Fruit fly (Drosophila melanogaster): ENCODE results near the gene Rpt4.

Gene Rpt4

dm6 chrX:6338738-6339614 lies 47.9 kb upstream of the Rpt4 start (continued):
- TF ChIP-seq ss (GFP tag; optimal IDR thresholded peaks at IDR 0.05): peak; percentile 22 to 46
- TF ChIP-seq CG8319 (GFP tag; optimal IDR thresholded peaks at IDR 0.05): no peak
- TF ChIP-seq CG3032 (tag; optimal IDR thresholded peaks at IDR 0.05): peak; percentile 65
- TF ChIP-seq OdsH (GFP tag; optimal IDR thresholded peaks at IDR 0.05): peak; percentile 54
- no peak for TF ChIP-seq dac (GFP tag; optimal IDR thresholded peaks at IDR 0.05)
- no peak for TF ChIP-seq CG9139 (GFP tag; optimal IDR thresholded peaks at IDR 0.05)
- peak; percentile 79 for TF ChIP-seq CG32006 (GFP tag; optimal IDR thresholded peaks at IDR 0.05)
- TF ChIP-seq CG34406 (GFP tag; optimal IDR thresholded peaks at IDR 0.05): peak; percentile 55
- peak; percentile 40 for TF ChIP-seq Sox15 (GFP tag; optimal IDR thresholded peaks at IDR 0.05)
- TF ChIP-seq Hr39 (GFP tag; optimal IDR thresholded peaks at IDR 0.05): peak; percentile 63
- TF ChIP-seq CG6854 (GFP tag; optimal IDR thresholded peaks at IDR 0.05): no peak
- TF ChIP-seq Eip93F (GFP tag; optimal IDR thresholded peaks at IDR 0.05): no peak
- peak; percentile 56 for TF ChIP-seq CG11294 (GFP tag; IDR thresholded peaks at IDR 0.05)
- peak; percentile 76 for TF ChIP-seq esn (GFP tag; optimal IDR thresholded peaks at IDR 0.05)
- TF ChIP-seq acj6 (GFP tag; optimal IDR thresholded peaks at IDR 0.05): peak; percentile 55
- TF ChIP-seq CG6163 (GFP tag; IDR thresholded peaks at IDR 0.05): peak; percentile 63
- TF ChIP-seq salr (GFP tag; optimal IDR thresholded peaks at IDR 0.05): peak; percentile 20 to 46
- TF ChIP-seq cyc (GFP tag; optimal IDR thresholded peaks at IDR 0.05): peak; percentile 48
- peak; percentile 48 for TF ChIP-seq CG6792 (GFP tag; optimal IDR thresholded peaks at IDR 0.05)
- TF ChIP-seq CG6808 (GFP tag; optimal IDR thresholded peaks at IDR 0.05): peak; percentile 70
- peak; percentile 47; the same call in 2 of the 3 replicates for TF ChIP-seq CG8119 (GFP tag; IDR thresholded peaks at IDR 0.05)
- TF ChIP-seq Blimp-1 (GFP tag; optimal IDR thresholded peaks at IDR 0.05): no peak

dm6 chrX:6337702-6338101 lies 46.7 kb upstream of the Rpt4 start, which contains the start of gene CG3842:
CG3842 (plus strand) TSS chrX:6337762.
- TF ChIP-seq vri (GFP tag; optimal IDR thresholded peaks at IDR 0.05) (peak; percentile 16), CG8319 (GFP tag; optimal IDR thresholded peaks at IDR 0.05) (no peak), svp (GFP tag) (peak; percentile 75)

dm6 chrX:6334945-6335344 lies 43.9 kb upstream of the Rpt4 start:
- TF ChIP-seq svp (GFP tag): no peak

dm6 chrX:6332988-6333719 lies 42.1 kb upstream of the Rpt4 start:
- TF ChIP-seq ss (GFP tag; optimal IDR thresholded peaks at IDR 0.05) (peak; percentile 20 to 38), pdm3 (GFP tag; optimal IDR thresholded peaks at IDR 0.05) (peak; percentile 48), Lpt (GFP tag; optimal IDR thresholded peaks at IDR 0.05) (peak; percentile 41), svp (GFP tag) (peak; percentile 86), dac (GFP tag; optimal IDR thresholded peaks at IDR 0.05) (peak; percentile 34), CG6163 (GFP tag; IDR thresholded peaks at IDR 0.05) (0 out of 3 replicates have a peak, but pooled peaks have one; percentile 21), dsx (GFP tag; optimal IDR thresholded peaks at IDR 0.05; ENCODE audit: poor library complexity, severe bottlenecking) (no peak), eg (GFP tag; IDR thresholded peaks at IDR 0.05) (peak; percentile 35; the same call in 2 of the 3 replicates), CG3032 (tag; optimal IDR thresholded peaks at IDR 0.05) (no peak), lz (GFP tag; optimal IDR thresholded peaks at IDR 0.05) (peak; percentile 26), CG10631 (GFP tag; optimal IDR thresholded peaks at IDR 0.05) (peak; percentile 20), CG15336 (GFP tag; IDR thresholded peaks at IDR 0.05) (peak; percentile 41; the same call in 1 of the 2 replicates), CG34406 (GFP tag; optimal IDR thresholded peaks at IDR 0.05) (peak; percentile 2), Sox102F (GFP tag; optimal IDR thresholded peaks at IDR 0.05) (peak; percentile 23), fd85E (GFP tag; optimal IDR thresholded peaks at IDR 0.05) (no peak), CG1621 (tag; optimal IDR thresholded peaks at IDR 0.05) (no peak), CG6854 (GFP tag; optimal IDR thresholded peaks at IDR 0.05) (no peak), CG16779 (tag; optimal IDR thresholded peaks at IDR 0.05) (no peak), CG31627 (GFP tag; optimal IDR thresholded peaks at IDR 0.05) (no peak), spab (GFP tag; optimal IDR thresholded peaks at IDR 0.05) (peak; percentile 39), CG8632 (GFP tag; optimal IDR thresholded peaks at IDR 0.05) (no peak), Hr38 (GFP tag; optimal IDR thresholded peaks at IDR 0.05) (no peak), topi (GFP tag; optimal IDR thresholded peaks at IDR 0.05) (peak; percentile 21), CG3919 (GFP tag; optimal IDR thresholded peaks at IDR 0.05) (peak; percentile 35), CG11902 (GFP tag; optimal IDR thresholded peaks at IDR 0.05) (no peak), Hr39 (GFP tag; optimal IDR thresholded peaks at IDR 0.05) (peak; percentile 28), Sox15 (GFP tag; optimal IDR thresholded peaks at IDR 0.05) (no peak)

All from whole organism, prepupa.